Worm (Caenorhabditis elegans) whole organism, L3 larva: ENCODE data around the gene W06G6.10.

Source experiments
- R02D3.7 ChIP-seq: fragments of 150-350 bp; optimal IDR thresholded peaks from 2 replicates; lab custom pipeline; 2014; ENCODE audit warnings: missing biosample characterization, missing genetic modification characterization
- daf-12 ChIP-seq: fragments of 150-350 bp; optimal IDR thresholded peaks from 2 replicates; lab custom pipeline; 2014; ENCODE audit warnings: missing biosample characterization, missing genetic modification reagents, missing genetic modification characterization
- jun-1 ChIP-seq: fragments of 150-350 bp; optimal IDR thresholded peaks from 2 replicates; lab custom pipeline; 2014; ENCODE audit warnings: missing biosample characterization, missing genetic modification reagents, missing genetic modification characterization
- lin-39 ChIP-seq: fragments of 150-350 bp; optimal IDR thresholded peaks from 2 replicates; lab custom pipeline; 2018; ENCODE audit warnings: missing biosample characterization, missing genetic modification reagents, missing genetic modification characterization
- nhr-11 ChIP-seq: fragments of 150-350 bp; optimal IDR thresholded peaks from 2 replicates; lab custom pipeline; 2014; ENCODE audit warnings: missing biosample characterization, missing genetic modification characterization
- nhr-77 ChIP-seq: fragments of 150-350 bp; optimal IDR thresholded peaks from 2 replicates; lab custom pipeline; 2014; ENCODE audit warnings: missing biosample characterization, missing genetic modification characterization
- unc-62 ChIP-seq: fragments of 150-350 bp; sonication (generic microtip); optimal IDR thresholded peaks from 4 replicates; lab custom pipeline; 2014; ENCODE audit warnings: missing biosample characterization, missing genetic modification reagents, missing genetic modification characterization
- ztf-11 ChIP-seq: fragments of 150-350 bp; optimal IDR thresholded peaks from 2 replicates; lab custom pipeline; 2014; ENCODE audit warnings: missing biosample characterization, missing genetic modification characterization

DNA sequence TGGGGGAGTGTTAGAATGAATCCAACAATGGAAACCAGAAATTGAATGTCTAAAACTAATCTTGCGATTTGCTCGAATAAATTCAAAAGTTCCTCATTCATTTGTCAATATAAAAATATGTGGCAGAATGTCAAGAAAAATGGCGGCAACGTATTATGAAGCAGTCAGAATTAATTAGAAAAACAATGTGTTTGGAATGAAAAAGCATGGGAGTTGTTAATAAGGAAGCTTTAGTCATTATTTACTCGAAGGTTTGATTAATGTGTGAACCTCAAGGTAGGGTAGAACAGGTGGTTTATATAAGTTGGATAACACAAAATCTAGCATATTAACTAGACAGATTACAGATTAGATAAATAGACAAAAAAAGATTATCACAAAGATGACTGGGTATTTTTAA lies 8.8 kb downstream of the W06G6.10 start, which contains the start of gene srw-76:
- TF ChIP-seq daf-12 (tag; lab: Kevin White, UChicago) (no peak), unc-62 (no peak), nhr-77 (tag; lab: Kevin White, UChicago) (no peak), jun-1 (no peak), R02D3.7 (tag; lab: Kevin White, UChicago) (no peak), lin-39 (no peak), nhr-11 (no peak), ztf-11 (tag; lab: Kevin White, UChicago) (no peak)
